Worm (Caenorhabditis elegans): ENCODE data around the gene cct-2.

DNA sequence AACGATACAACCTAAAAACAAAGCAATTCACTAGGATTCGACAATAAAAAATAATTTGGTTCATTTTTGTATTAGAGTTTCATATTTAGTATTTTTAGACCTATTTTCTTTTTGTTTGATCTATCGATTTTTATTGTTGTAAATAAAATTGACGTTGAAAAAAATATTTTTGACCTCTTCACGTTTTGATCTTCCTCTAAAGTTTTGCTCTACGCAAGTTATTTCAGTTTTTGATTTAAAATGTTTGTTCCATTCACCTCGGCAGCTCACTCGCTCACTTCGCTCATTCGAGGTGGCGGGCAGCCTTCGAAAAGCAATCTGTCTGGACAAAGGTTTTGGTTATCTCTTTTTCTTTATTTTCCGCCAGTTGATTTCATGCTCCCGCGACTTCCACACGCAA is 3.2 kb downstream of the cct-2 start, which contains the start of gene enol-1:
- no peak for TF ChIP-seq mxl-2 (GFP tag; conservative IDR thresholded peaks at IDR 0.05)
- no peak for TF ChIP-seq snpc-4 (tag; optimal IDR thresholded peaks at IDR 0.05)
- no peak for TF ChIP-seq lir-3 (tag; optimal IDR thresholded peaks at IDR 0.05)
- peak; percentile 69 for TF ChIP-seq ama-1 (optimal IDR thresholded peaks at IDR 0.05)
- TF ChIP-seq nhr-11 (tag; optimal IDR thresholded peaks at IDR 0.05) = no peak
- TF ChIP-seq Y5F2A.4 (GFP tag; optimal IDR thresholded peaks at IDR 0.05) = no peak
- TF ChIP-seq egl-27 (tag; optimal IDR thresholded peaks at IDR 0.05) = no peak
- no peak for TF ChIP-seq unc-62 (GFP tag; optimal IDR thresholded peaks at IDR 0.05 in 1 of 2)
- TF ChIP-seq unc-62 (tag; optimal IDR thresholded peaks at IDR 0.05) = no peak
- no peak for TF ChIP-seq hlh-30 (tag; optimal IDR thresholded peaks at IDR 0.05; ENCODE audit: insufficient read depth)
- TF ChIP-seq pqm-1 (tag; optimal IDR thresholded peaks at IDR 0.05) = no peak
- no peak for TF ChIP-seq ZK546.5 (tag; optimal IDR thresholded peaks at IDR 0.05)
- no peak for TF ChIP-seq lin-39 (tag; optimal IDR thresholded peaks at IDR 0.05)
- TF ChIP-seq nhr-6 (tag; optimal IDR thresholded peaks at IDR 0.05) = no peak
